Worm (Caenorhabditis elegans) whole organism, late embryonic: Measurements from ENCODE around the gene Y7A9A.1.

Source experiments
- C08G9.2 ChIP-seq: sonication (generic microtip); optimal IDR thresholded peaks from 2 replicates; lab custom pipeline; 2016; ENCODE audit warnings: mild to moderate bottlenecking, missing genetic modification characterization, moderate library complexity, missing compliant biosample characterization
- K09A11.1 ChIP-seq: sonication (generic microtip); optimal IDR thresholded peaks from 2 replicates; lab custom pipeline; 2017; ENCODE audit warnings: antibody characterized with exemption, mild to moderate bottlenecking, missing genetic modification characterization, missing compliant biosample characterization; ENCODE audit not compliant: insufficient read depth
- ama-1 ChIP-seq: fragments of 150-350 bp; optimal IDR thresholded peaks from 2 replicates; lab custom pipeline; 2014
- ceh-14 ChIP-seq: sonication (generic microtip); optimal IDR thresholded peaks from 2 replicates; lab custom pipeline; 2016; ENCODE audit warnings: missing genotype, missing genetic modification characterization, missing compliant biosample characterization
- ceh-18 ChIP-seq: sonication (generic microtip); optimal IDR thresholded peaks from 2 replicates; lab custom pipeline; 2016; ENCODE audit warnings: missing genetic modification characterization, missing compliant biosample characterization
- ceh-19 ChIP-seq: fragments of 200-800 bp; sonication (Bioruptor generic); optimal IDR thresholded peaks from 2 replicates; lab custom pipeline; 2018; ENCODE audit warnings: mild to moderate bottlenecking, missing genetic modification characterization, missing compliant biosample characterization
- ceh-30 ChIP-seq: fragments of 150-350 bp; optimal IDR thresholded peaks from 2 replicates; lab custom pipeline; 2014; ENCODE audit warnings: missing biosample characterization, missing genetic modification characterization
- ceh-31 ChIP-seq: sonication (generic microtip); optimal IDR thresholded peaks from 2 replicates; lab custom pipeline; 2016; ENCODE audit warnings: missing genetic modification characterization, missing compliant biosample characterization
- ceh-45 ChIP-seq: fragments of 200-800 bp; sonication (Bioruptor generic); IDR thresholded peaks from 2 replicates; pipeline ENCODE4 v1.3.6; 2022; ENCODE audit warnings: missing genetic modification reagents, missing genetic modification characterization, missing compliant biosample characterization
- ceh-48 ChIP-seq: sonication (generic microtip); optimal IDR thresholded peaks from 2 replicates; lab custom pipeline; 2016; ENCODE audit warnings: missing genetic modification characterization, inconsistent platforms, missing compliant biosample characterization
- ceh-6 ChIP-seq: fragments of 200-800 bp; sonication (Bioruptor generic); optimal IDR thresholded peaks from 2 replicates; lab custom pipeline; 2018; ENCODE audit warnings: mild to moderate bottlenecking, missing genetic modification characterization, missing compliant biosample characterization
- ceh-9 ChIP-seq: sonication (generic microtip); optimal IDR thresholded peaks from 2 replicates; lab custom pipeline; 2016; ENCODE audit warnings: mild to moderate bottlenecking, missing genetic modification characterization, inconsistent platforms, missing compliant biosample characterization
- elt-2 ChIP-seq: sonication (generic microtip); optimal IDR thresholded peaks from 2 replicates; lab custom pipeline; 2016; ENCODE audit warnings: missing genetic modification reagents, missing genetic modification characterization, missing compliant biosample characterization
- elt-4 ChIP-seq: sonication (generic microtip); optimal IDR thresholded peaks from 2 replicates; lab custom pipeline; 2016; ENCODE audit warnings: missing genetic modification characterization, missing compliant biosample characterization
- eyg-1 ChIP-seq: sonication (generic microtip); optimal IDR thresholded peaks from 2 replicates; lab custom pipeline; 2016; ENCODE audit warnings: missing genotype, missing genetic modification characterization, missing compliant biosample characterization
- fkh-6 ChIP-seq: sonication (generic microtip); optimal IDR thresholded peaks from 2 replicates; lab custom pipeline; 2016; ENCODE audit warnings: missing genetic modification characterization, missing compliant biosample characterization
- gmeb-2 ChIP-seq: sonication (generic microtip); optimal IDR thresholded peaks from 2 replicates; lab custom pipeline; 2016; ENCODE audit warnings: missing genetic modification characterization, inconsistent platforms, missing compliant biosample characterization
- hlh-13 ChIP-seq: fragments of 200-800 bp; sonication (Bioruptor generic); optimal IDR thresholded peaks from 2 replicates; lab custom pipeline; 2018; ENCODE audit warnings: mild to moderate bottlenecking, missing genetic modification characterization, missing compliant biosample characterization
- hlh-15 ChIP-seq: sonication (generic microtip); optimal IDR thresholded peaks from 2 replicates; lab custom pipeline; 2016; ENCODE audit warnings: missing genetic modification characterization, missing compliant biosample characterization
- hlh-30 ChIP-seq: sonication (generic microtip); optimal IDR thresholded peaks from 2 replicates; lab custom pipeline; 2017; ENCODE audit warnings: antibody characterized with exemption, missing genetic modification characterization, missing compliant biosample characterization; ENCODE audit not compliant: insufficient read depth
- hlh-6 ChIP-seq: sonication (generic microtip); optimal IDR thresholded peaks from 2 replicates; lab custom pipeline; 2016; ENCODE audit warnings: missing genotype, missing genetic modification characterization, missing compliant biosample characterization
- madf-2 ChIP-seq: sonication (generic microtip); optimal IDR thresholded peaks from 2 replicates; lab custom pipeline; 2017; ENCODE audit warnings: missing genetic modification characterization, missing compliant biosample characterization
- mec-3 ChIP-seq: sonication (generic microtip); optimal IDR thresholded peaks from 2 replicates; lab custom pipeline; 2016; ENCODE audit warnings: borderline replicate concordance, missing genetic modification characterization, missing compliant biosample characterization
- nhr-11 ChIP-seq: fragments of 150-350 bp; optimal IDR thresholded peaks from 2 replicates; lab custom pipeline; 2014; ENCODE audit warnings: missing biosample characterization, missing genetic modification characterization
- nhr-232 ChIP-seq: sonication (generic microtip); optimal IDR thresholded peaks from 2 replicates; lab custom pipeline; 2016; ENCODE audit warnings: missing genetic modification characterization, missing compliant biosample characterization
- pag-3 ChIP-seq: sonication (generic microtip); optimal IDR thresholded peaks from 2 replicates; lab custom pipeline; 2016; ENCODE audit warnings: missing compliant biosample characterization, missing genetic modification characterization, borderline replicate concordance
- pax-1 ChIP-seq: fragments of 150-350 bp; optimal IDR thresholded peaks from 2 replicates; lab custom pipeline; 2014; ENCODE audit warnings: missing biosample characterization, missing genetic modification characterization
- pha-2 ChIP-seq: sonication (generic microtip); optimal IDR thresholded peaks from 2 replicates; lab custom pipeline; 2017; ENCODE audit warnings: mild to moderate bottlenecking, missing genetic modification characterization, missing compliant biosample characterization
- pha-4 ChIP-seq: fragments of 150-350 bp; optimal IDR thresholded peaks from 2 replicates; lab custom pipeline; 2018; ENCODE audit warnings: missing biosample characterization, missing genetic modification reagents, missing genetic modification characterization
- pqm-1 ChIP-seq: sonication (generic microtip); optimal IDR thresholded peaks from 2 replicates; lab custom pipeline; 2016; ENCODE audit warnings: missing genetic modification characterization, missing compliant biosample characterization
- pros-1 ChIP-seq: fragments of 150-350 bp; optimal IDR thresholded peaks from 2 replicates; lab custom pipeline; 2014; ENCODE audit warnings: missing biosample characterization, missing genetic modification reagents, missing genetic modification characterization
- ref-2 ChIP-seq: sonication (generic microtip); optimal IDR thresholded peaks from 2 replicates; lab custom pipeline; 2016; ENCODE audit warnings: missing genetic modification characterization, missing compliant biosample characterization
- sox-2 ChIP-seq: fragments of 200-800 bp; sonication (Bioruptor generic); IDR thresholded peaks from 2 replicates; pipeline ENCODE4 v1.3.6; 2022; ENCODE audit warnings: missing genetic modification reagents, missing genetic modification characterization, missing compliant biosample characterization
- syd-9 ChIP-seq: sonication (generic microtip); optimal IDR thresholded peaks from 2 replicates; lab custom pipeline; 2016; ENCODE audit warnings: mild to moderate bottlenecking, missing genetic modification characterization, moderate library complexity, missing compliant biosample characterization
- tbx-2 ChIP-seq: sonication (generic microtip); optimal IDR thresholded peaks from 2 replicates; lab custom pipeline; 2016; ENCODE audit warnings: missing genetic modification characterization, missing compliant biosample characterization
- ttx-3 ChIP-seq: sonication (generic microtip); optimal IDR thresholded peaks from 2 replicates; lab custom pipeline; 2016; ENCODE audit warnings: missing genetic modification reagents, missing genetic modification characterization, missing compliant biosample characterization
- unc-42 ChIP-seq: sonication (generic microtip); optimal IDR thresholded peaks from 2 replicates; lab custom pipeline; 2016; ENCODE audit warnings: missing genotype, missing genetic modification characterization, missing compliant biosample characterization
- unc-55 ChIP-seq: sonication (generic microtip); optimal IDR thresholded peaks from 2 replicates; lab custom pipeline; 2017; ENCODE audit warnings: missing biosample characterization, missing genetic modification reagents, missing genetic modification characterization
- unc-86 ChIP-seq: sonication (generic microtip); optimal IDR thresholded peaks from 2 replicates; lab custom pipeline; 2016; ENCODE audit warnings: missing genetic modification characterization, missing compliant biosample characterization
- zip-5 ChIP-seq: sonication (generic microtip); optimal IDR thresholded peaks from 2 replicates; lab custom pipeline; 2016; ENCODE audit warnings: missing genetic modification characterization, missing compliant biosample characterization
- ztf-16 ChIP-seq: sonication (generic microtip); optimal IDR thresholded peaks from 2 replicates; lab custom pipeline; 2017; ENCODE audit warnings: missing genetic modification characterization, missing compliant biosample characterization

Y7A9A.1 gene

DNA sequence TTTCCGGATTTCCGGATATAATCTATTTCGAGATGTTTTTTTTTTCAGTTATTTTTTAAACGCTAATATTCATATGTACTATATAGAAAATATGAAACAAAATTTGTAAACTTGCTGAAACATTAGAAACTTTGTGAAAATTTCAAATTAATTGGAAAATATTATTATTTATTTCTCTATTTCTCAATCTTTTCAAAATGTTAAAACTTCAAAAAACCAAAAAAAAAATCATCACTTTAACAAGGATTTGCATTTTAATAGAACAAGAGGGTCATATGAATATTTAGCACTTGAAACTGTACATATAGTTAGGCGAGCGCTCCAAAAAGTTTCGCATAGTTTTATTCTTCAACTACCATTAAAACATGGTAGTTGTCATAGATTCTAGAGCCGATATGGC is at the start of gene Y7A9A.1:
TSS of gene Y7A9A.1 (plus strand) at position 301 of the 400 bp plus-strand sequence.
- no peak for TF ChIP-seq syd-9 (tag; lab: Kevin White, UChicago)
- TF ChIP-seq unc-55 (GFP tag; lab: Kevin White, UChicago), result no peak
- TF ChIP-seq unc-86 (tag; lab: Kevin White, UChicago), result no peak
- TF ChIP-seq ceh-6 (GFP tag; lab: Kevin White, UChicago), result no peak
- no peak for TF ChIP-seq gmeb-2
- no peak for TF ChIP-seq ceh-14 (tag; lab: Kevin White, UChicago)

DNA sequence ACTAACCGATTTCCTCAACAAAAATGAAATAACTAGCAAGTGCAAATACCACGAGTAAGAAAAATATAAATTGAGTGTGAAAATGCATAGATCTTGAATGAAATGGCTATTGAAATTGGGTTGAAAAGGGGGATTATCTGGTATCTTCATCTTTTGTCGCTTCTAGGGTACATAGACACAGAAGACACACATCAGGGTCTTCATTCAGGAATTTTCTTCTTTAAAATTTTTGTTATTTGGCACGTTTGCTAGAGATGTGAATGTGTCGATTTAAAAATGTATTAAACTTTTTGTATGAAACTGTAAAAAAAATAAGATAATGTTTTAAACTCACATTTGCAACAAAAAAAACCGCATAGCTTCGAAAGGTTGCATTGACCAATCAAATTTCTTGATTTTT is 49.8 kb upstream of the Y7A9A.1 start, which contains the start of gene Y105C5B.25:
TSS of gene Y105C5B.25 (minus strand) at position 101 of the 400 bp plus-strand sequence.
- TF ChIP-seq pag-3 (tag; lab: Kevin White, UChicago) (no peak), pha-2 (no peak), ttx-3 (tag; lab: Kevin White, UChicago) (no peak), unc-42 (no peak), eyg-1 (tag; lab: Kevin White, UChicago) (no peak), hlh-6 (tag; lab: Kevin White, UChicago) (no peak), zip-5 (no peak), sox-2 (GFP tag; lab: Robert Waterston, UW) (no peak), ceh-18 (no peak), ceh-48 (tag; lab: Kevin White, UChicago) (no peak), tbx-2 (tag; lab: Kevin White, UChicago) (no peak), hlh-15 (tag; lab: Kevin White, UChicago) (no peak), ceh-19 (GFP tag; lab: Kevin White, UChicago) (no peak), ama-1 (lab: Kevin White, UChicago) (no peak), nhr-232 (no peak), pros-1 (tag; lab: Kevin White, UChicago) (no peak)

DNA sequence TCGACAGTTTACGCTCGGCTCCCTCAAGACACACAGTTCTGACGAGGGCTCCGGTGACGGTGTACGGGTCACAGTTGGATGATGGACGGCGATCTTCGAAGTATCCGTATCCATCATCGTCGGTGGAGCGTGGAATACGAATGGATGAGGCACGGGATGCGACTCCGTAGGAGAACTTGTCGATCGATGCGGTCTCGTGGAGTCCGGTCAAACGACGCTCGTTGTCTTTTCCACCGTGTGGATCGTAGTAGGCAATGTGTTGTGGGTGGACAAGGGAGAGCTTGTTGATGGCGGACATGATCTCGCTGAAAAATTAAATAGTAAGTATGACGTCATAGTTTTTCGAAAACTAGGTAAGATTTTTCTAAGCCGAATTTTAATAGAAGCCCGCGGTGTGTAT is 28.9 kb upstream of the Y7A9A.1 start:
- TF ChIP-seq K09A11.1 (no peak), nhr-11 (tag; lab: Kevin White, UChicago) (no peak), ceh-31 (tag; lab: Kevin White, UChicago) (no peak), ztf-16 (no peak), ceh-9 (tag; lab: Kevin White, UChicago) (no peak), ceh-6 (GFP tag; lab: Kevin White, UChicago) (no peak), mec-3 (no peak), pqm-1 (tag; lab: Kevin White, UChicago) (no peak), ttx-3 (tag; lab: Kevin White, UChicago) (no peak), ama-1 (lab: Kevin White, UChicago) (no peak), ceh-30 (tag; lab: Kevin White, UChicago) (no peak), unc-86 (tag; lab: Kevin White, UChicago) (no peak), fkh-6 (no peak), C08G9.2 (tag; lab: Kevin White, UChicago) (no peak), pros-1 (tag; lab: Kevin White, UChicago) (no peak)

DNA sequence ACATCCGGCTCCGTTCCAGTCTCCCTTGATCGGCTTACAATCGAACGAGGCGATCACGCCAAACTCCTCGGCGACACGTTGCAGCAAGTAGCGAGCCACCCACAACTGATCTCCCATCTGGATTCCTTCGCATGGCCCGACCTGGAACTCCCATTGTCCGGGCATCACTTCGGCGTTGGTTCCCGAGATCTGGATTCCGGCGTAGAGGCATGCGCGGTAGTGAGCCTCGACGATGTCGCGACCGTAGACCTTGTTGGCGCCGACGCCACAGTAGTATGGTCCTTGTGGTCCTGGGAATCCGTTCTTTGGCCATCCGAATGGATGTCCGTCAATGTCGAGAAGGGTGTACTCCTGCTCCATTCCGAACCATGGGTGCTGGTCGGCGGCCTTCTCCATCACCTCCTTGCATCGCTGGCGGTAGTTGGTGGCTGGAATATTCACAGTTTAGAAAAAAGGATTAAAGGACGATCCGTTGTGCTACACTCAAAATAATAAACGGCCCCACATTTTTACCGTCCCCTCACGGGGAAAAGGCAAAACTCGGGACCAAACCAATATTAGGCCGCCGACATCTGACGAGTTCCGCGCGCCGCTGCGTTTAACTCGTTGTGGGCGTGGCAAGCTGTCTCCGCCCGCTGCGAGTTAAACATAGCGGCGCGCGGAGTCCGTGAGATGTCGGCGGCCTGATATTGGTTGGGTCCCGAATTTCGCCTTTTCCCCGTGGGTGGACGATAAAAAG is 27.9 kb upstream of the Y7A9A.1 start:
- TF ChIP-seq madf-2 (tag; lab: Kevin White, UChicago) (no peak), ceh-6 (GFP tag; lab: Kevin White, UChicago) (peak; percentile 31)
- TF ChIP-seq, all 69 proteins: peak for 1

DNA sequence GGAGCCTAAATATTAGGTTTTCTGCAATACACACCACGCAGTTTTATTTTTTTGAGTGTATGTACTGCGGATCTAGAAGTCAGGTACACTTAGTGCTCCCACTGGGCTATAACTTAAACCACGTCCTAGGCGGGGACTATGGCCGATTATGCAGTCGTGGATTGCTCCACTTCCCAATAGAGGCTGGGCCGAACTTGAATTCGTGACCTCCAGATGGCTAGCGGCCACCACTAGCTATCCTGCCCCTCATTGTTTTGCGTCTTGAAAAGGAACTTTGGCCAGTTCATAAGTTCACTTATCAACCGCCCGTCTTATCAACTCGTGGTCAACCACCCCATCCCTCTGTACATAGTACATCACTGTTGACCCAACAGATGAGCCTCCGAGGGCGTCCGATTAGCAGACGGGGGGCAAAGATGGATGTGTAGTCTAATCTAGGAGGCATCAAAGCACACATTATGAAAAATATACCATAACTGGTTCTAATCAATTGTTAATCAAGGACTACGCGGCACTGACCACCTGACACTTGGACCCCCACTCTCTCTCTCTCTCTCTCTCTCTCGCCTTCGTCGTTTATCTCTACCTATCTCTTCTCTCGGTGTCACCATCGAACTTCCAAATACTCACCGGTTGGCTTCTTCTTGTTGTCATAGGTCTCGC is 27.2 kb upstream of the Y7A9A.1 start:
- peak; percentile 25 for TF ChIP-seq tbx-2 (tag; lab: Kevin White, UChicago)
- peak; percentile 27 for TF ChIP-seq pha-2
- peak; percentile 3 for TF ChIP-seq ceh-18
- TF ChIP-seq ceh-45, result 0 out of 2 replicates have a peak, but pooled peaks have one; percentile 44
- TF ChIP-seq pax-1 (tag; lab: Kevin White, UChicago), result peak; percentile 32
- TF ChIP-seq elt-2 (tag; lab: Kevin White, UChicago), result peak; percentile 57
- no peak for TF ChIP-seq pha-4 (tag; lab: Kevin White, UChicago)
- TF ChIP-seq C08G9.2 (tag; lab: Kevin White, UChicago), result peak; percentile 4
- no peak for TF ChIP-seq hlh-13 (GFP tag; lab: Kevin White, UChicago)
- no peak for TF ChIP-seq ref-2 (tag; lab: Kevin White, UChicago)
- no peak for TF ChIP-seq elt-4 (tag; lab: Kevin White, UChicago)
- peak; percentile 29 for TF ChIP-seq hlh-30 (tag; lab: Kevin White, UChicago)
